Worm (Caenorhabditis elegans) whole organism, dauer: ENCODE measurements around the gene C50H11.8.

ENCODE experiments used
- unc-62 ChIP-seq: sonication (generic microtip); optimal IDR thresholded peaks from 2 replicates; lab custom pipeline; 2017; ENCODE audit warnings: missing biosample characterization, missing genetic modification reagents, missing genetic modification characterization

The C50H11.8 gene

ce11 chrV:3054254-3054653, at the start of gene C50H11.8:
Gene C50H11.8, plus strand, starts transcription at chrV:3054554.
- TF ChIP-seq unc-62 (GFP tag; lab: Kevin White, UChicago): no peak

DNA sequence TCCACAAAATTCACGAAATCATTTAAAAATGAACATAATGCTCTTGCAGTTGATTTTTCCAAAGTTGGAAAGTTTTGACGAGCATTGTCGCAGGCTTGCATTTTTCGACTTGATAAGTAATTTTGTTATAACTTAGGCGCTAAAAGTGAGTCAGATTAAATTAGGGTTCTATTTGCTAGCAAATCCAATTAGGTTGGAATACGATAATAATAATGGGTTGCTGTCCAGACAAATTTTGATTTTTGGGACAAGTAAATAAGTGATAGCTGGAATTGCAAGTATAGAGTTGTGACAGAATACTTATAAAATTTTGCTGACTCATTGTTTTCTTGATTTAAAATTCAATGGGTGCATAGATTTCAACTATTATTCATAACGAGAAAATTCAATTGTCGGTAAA, 48.4 kb upstream of the C50H11.8 start, which contains the start of gene srw-112:
Gene srw-112, minus strand, starts transcription at position 101 of the 400 bp plus-strand sequence.
- TF ChIP-seq unc-62 (GFP tag; lab: Kevin White, UChicago): no peak

ce11 chrV:3010468-3010867, 43.9 kb upstream of the C50H11.8 start, which contains the start of gene srw-136:
Gene srw-136, minus strand, starts transcription at chrV:3010568.
- no peak for TF ChIP-seq unc-62 (GFP tag; lab: Kevin White, UChicago)

ce11 chrV:3011394-3011793, 43.0 kb upstream of the C50H11.8 start, which contains the start of gene srw-135:
Gene srw-135, minus strand, starts transcription at chrV:3011494.
- no peak for TF ChIP-seq unc-62 (GFP tag; lab: Kevin White, UChicago)

- TF ChIP-seq unc-62 (GFP tag; lab: Kevin White, UChicago): no peak
These were observed 40.2 kb upstream of the C50H11.8 start, which contains the start of gene K12D9.1 for ce11 chrV:3014185-3014584. Gene K12D9.1, plus strand, starts transcription at chrV:3014485.

- TF ChIP-seq unc-62 (GFP tag; lab: Kevin White, UChicago): no peak
These were observed 36.4 kb upstream of the C50H11.8 start for ce11 chrV:3017930-3018329.

DNA sequence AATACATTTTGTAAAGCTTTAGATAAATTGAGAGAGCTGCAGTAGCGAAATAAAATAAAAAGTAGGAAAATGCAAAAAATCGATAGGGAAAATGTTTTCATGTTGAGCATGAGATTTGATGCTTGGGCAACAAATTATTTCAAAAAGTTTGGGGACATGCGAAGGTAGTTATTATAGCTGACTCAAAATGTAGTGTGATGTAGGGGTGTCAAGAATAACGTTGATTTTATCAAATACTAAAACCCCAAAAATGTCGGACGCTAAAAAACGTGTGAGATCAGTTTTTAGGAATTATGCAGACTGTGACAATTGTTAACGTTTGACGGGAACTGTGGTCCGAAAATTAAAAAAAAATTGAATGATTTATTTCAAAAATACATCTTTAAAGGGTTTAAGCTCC, 33.0 kb upstream of the C50H11.8 start, which contains the start of gene irld-12:
Gene irld-12, minus strand, starts transcription at position 101 of the 400 bp plus-strand sequence.
- no peak for TF ChIP-seq unc-62 (GFP tag; lab: Kevin White, UChicago)

DNA sequence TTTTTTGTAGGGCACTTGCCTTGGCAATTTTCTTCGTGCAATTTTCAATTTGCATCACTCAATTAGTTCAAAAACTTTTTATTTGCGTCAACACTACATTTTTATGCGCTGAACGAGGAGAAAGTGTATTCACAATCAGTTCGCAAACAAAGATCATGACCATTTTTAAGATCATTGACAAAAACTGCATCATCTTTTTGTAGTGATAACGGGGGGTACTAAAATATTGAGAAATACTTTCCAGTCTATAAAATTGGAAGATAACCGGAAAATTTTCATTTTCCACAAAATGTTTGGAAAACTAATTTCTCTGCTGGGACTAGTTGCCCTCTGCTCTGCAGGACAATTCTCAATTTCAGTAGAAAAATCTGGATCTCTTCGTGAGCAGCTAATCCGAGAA, 30.1 kb upstream of the C50H11.8 start, which contains the start of gene asp-8:
Gene asp-8, plus strand, starts transcription at position 276 of the 400 bp plus-strand sequence.
- TF ChIP-seq unc-62 (GFP tag; lab: Kevin White, UChicago): no peak

ce11 chrV:3028205-3028604, 26.1 kb upstream of the C50H11.8 start, which contains the start of gene asp-7:
Gene asp-7, plus strand, starts transcription at chrV:3028285.
- no peak for TF ChIP-seq unc-62 (GFP tag; lab: Kevin White, UChicago)

ce11 chrV:3032343-3032742, 22.0 kb upstream of the C50H11.8 start, which contains the start of gene irld-38:
Gene irld-38, minus strand, starts transcription at chrV:3032443.
- no peak for TF ChIP-seq unc-62 (GFP tag; lab: Kevin White, UChicago)

DNA sequence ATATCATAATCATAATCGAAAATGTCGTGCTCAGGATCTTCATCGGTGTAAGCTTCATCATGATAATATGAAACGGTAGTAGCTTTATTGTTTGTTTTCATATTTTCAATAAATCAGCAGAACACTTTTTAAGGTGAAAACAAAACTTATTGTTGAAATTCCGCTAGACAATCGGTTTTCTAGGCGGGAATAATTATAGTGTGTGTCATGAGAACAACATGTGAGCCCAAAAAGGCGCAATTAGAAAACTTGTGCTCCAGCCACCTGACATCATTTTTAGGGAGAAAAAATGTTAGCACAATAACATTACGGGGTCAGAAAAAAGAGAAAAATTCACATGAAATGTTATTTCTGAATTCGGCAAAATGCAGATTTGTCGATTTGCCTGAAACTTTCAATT, 20.1 kb upstream of the C50H11.8 start, which contains the start of gene srw-8:
Gene srw-8, minus strand, starts transcription at position 101 of the 400 bp plus-strand sequence.
- no peak for TF ChIP-seq unc-62 (GFP tag; lab: Kevin White, UChicago)

DNA sequence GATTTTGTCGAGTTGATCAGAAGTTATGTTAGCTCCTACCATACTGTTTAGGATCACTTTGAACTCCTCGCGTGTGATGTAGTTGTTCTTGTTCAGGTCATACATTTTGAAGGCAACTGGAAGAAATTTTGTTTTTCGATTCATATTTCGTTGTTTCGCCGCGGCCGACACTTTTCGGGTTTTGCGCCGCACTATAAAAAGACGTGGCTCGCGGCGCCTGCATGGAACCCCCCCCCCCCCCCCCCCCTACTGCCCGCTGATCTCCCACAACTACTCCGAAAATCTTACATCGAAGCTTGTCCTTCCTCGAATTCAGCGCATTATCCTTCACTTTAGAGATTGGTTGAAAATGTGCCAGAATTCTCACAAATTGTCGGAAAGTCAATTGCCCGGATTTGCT, 16.3 kb upstream of the C50H11.8 start:
- no peak for TF ChIP-seq unc-62 (GFP tag; lab: Kevin White, UChicago)

ce11 chrV:3039282-3039681, 15.1 kb upstream of the C50H11.8 start, which contains the start of gene chpf-2:
Gene chpf-2, minus strand, starts transcription at chrV:3039382.
- no peak for TF ChIP-seq unc-62 (GFP tag; lab: Kevin White, UChicago)

DNA sequence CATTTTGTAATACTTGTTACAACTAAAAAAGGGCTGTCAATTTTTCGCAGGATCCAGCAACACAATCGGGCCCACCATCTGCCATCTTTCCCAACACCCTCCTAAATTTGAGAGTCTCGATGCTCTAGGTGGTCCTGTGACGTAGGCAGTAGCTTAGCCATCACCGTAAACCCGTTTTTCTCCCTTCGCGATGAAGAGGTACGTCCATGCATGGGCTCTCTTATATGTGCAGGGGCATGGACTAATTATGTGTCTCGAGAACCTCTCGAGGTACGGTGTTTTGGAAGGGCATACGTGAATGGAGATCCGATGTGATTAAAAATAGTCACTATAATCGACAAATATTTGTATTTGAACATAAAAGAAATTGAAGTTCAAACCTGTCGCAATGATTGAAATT, 13.4 kb upstream of the C50H11.8 start:
- no peak for TF ChIP-seq unc-62 (GFP tag; lab: Kevin White, UChicago)

- TF ChIP-seq unc-62 (GFP tag; lab: Kevin White, UChicago): no peak
These were observed 9.5 kb upstream of the C50H11.8 start, which contains the start of gene F59D6.1 for ce11 chrV:3044837-3045236. Gene F59D6.1, plus strand, starts transcription at chrV:3045137.

DNA sequence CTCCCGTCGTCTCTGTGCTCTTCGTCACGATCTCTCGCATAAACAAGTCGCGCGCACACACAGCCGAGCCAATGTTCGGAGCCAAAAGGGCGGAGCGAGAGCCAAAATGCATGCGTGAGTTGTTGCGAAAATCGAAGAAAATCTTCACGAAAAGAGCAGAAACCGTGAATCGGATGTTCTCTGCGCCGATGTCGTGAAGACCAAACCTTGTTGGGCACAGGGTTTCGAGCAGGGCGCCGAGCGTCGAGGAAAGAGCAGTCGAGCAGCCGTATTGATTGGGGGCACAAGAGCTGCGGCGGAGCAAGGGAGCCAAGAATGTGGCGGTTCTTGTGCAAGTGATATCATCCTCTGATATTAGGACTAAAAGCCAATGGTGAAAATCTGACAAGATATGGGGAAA, 8.0 kb upstream of the C50H11.8 start:
- TF ChIP-seq unc-62 (GFP tag; lab: Kevin White, UChicago): no peak

DNA sequence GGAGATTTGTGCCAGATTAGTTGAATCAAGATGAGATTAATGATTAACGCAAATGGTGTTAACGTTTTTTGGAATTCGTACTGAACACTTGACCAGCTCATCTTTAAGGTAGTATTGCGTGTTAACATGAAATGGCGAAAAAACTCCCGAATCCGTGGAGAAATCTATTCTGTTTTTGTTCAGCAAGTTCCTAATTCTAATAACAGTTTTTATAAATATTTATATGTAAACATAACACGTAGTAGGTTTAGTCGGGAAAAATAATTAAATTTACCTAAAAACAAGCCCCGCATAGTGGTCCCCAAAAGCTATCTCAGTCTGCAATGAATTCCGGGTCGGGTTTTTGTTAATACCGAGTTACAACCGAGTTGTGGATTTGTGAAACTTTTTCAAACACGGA, 4.6 kb downstream of the C50H11.8 start, which contains the start of gene str-244:
Gene str-244, minus strand, starts transcription at position 101 of the 400 bp plus-strand sequence.
- TF ChIP-seq unc-62 (GFP tag; lab: Kevin White, UChicago): no peak
